Worm (Caenorhabditis elegans) whole organism, L3 larva: ENCODE data around the gene nhr-128.

Experiments used
- R02D3.7 ChIP-seq: fragments of 150-350 bp; optimal IDR thresholded peaks from 2 replicates; lab custom pipeline; 2014; ENCODE audit warnings: missing biosample characterization, missing genetic modification characterization
- ZK546.5 ChIP-seq: sonication (generic microtip); optimal IDR thresholded peaks from 2 replicates; lab custom pipeline; 2017; ENCODE audit warnings: missing biosample characterization, missing genetic modification characterization
- aly-2 ChIP-seq: fragments of 150-350 bp; optimal IDR thresholded peaks from 2 replicates; lab custom pipeline; 2014; ENCODE audit warnings: missing biosample characterization, missing genetic modification characterization
- ama-1 ChIP-seq: fragments of 150-350 bp; optimal IDR thresholded peaks from 2 replicates; lab custom pipeline; 2018
- ceh-28 ChIP-seq: fragments of 150-350 bp; optimal IDR thresholded peaks from 2 replicates; lab custom pipeline; 2014; ENCODE audit warnings: missing biosample characterization, missing genetic modification reagents, missing genetic modification characterization
- ceh-9 ChIP-seq: sonication (generic microtip); optimal IDR thresholded peaks from 2 replicates; lab custom pipeline; 2018; ENCODE audit warnings: missing biosample characterization, missing genetic modification characterization
- daf-12 ChIP-seq: fragments of 150-350 bp; optimal IDR thresholded peaks from 2 replicates; lab custom pipeline; 2014; ENCODE audit warnings: missing biosample characterization, missing genetic modification reagents, missing genetic modification characterization
- egl-27 ChIP-seq: sonication (generic microtip); optimal IDR thresholded peaks from 4 replicates; lab custom pipeline; 2017; ENCODE audit warnings: missing biosample characterization, missing genetic modification reagents, missing genetic modification characterization
- elt-1 ChIP-seq: fragments of 150-350 bp; optimal IDR thresholded peaks from 2 replicates; lab custom pipeline; 2014; ENCODE audit warnings: missing biosample characterization, missing genetic modification characterization
- elt-2 ChIP-seq: sonication (generic microtip); optimal IDR thresholded peaks from 2 replicates; lab custom pipeline; 2016; ENCODE audit warnings: missing genetic modification reagents, mild to moderate bottlenecking, missing genetic modification characterization, missing compliant biosample characterization
- elt-3 ChIP-seq, 3 experiments: fragments of 150-350 bp in 1 of 3; sonication (generic microtip) in 2 of 3; optimal IDR thresholded peaks; 2 replicates in 2 of 3; 4 replicates in 1 of 3; lab custom pipeline; 2014 to 2017; ENCODE audit warnings: missing biosample characterization in 3 of 3, missing genetic modification characterization in 3 of 3
- fkh-10 ChIP-seq: sonication (generic microtip); optimal IDR thresholded peaks from 2 replicates; lab custom pipeline; 2017; ENCODE audit warnings: missing biosample characterization, missing genetic modification reagents, missing genetic modification characterization
- hmg-11 ChIP-seq: sonication (generic microtip); optimal IDR thresholded peaks from 2 replicates; lab custom pipeline; 2016; ENCODE audit warnings: missing genetic modification characterization, missing compliant biosample characterization
- lin-39 ChIP-seq: fragments of 150-350 bp; optimal IDR thresholded peaks from 2 replicates; lab custom pipeline; 2018; ENCODE audit warnings: missing biosample characterization, missing genetic modification reagents, missing genetic modification characterization
- lsy-12 ChIP-seq: sonication (generic microtip); optimal IDR thresholded peaks from 2 replicates; lab custom pipeline; 2016; ENCODE audit warnings: mild to moderate bottlenecking, missing genetic modification characterization, missing compliant biosample characterization
- mdl-1 ChIP-seq: fragments of 150-350 bp; optimal IDR thresholded peaks from 2 replicates; lab custom pipeline; 2014; ENCODE audit warnings: missing biosample characterization, missing genetic modification characterization
- mml-1 ChIP-seq: fragments of 150-350 bp; sonication (generic microtip); optimal IDR thresholded peaks from 3 replicates; lab custom pipeline; 2014; ENCODE audit warnings: missing biosample characterization, missing genetic modification characterization
- nfya-1 ChIP-seq: sonication (generic microtip); optimal IDR thresholded peaks from 2 replicates; lab custom pipeline; 2017; ENCODE audit warnings: missing genetic modification characterization, mild to moderate bottlenecking, missing compliant biosample characterization, antibody characterized with exemption, moderate library complexity; ENCODE audit not compliant: insufficient read depth
- nhr-11 ChIP-seq: fragments of 150-350 bp; optimal IDR thresholded peaks from 2 replicates; lab custom pipeline; 2014; ENCODE audit warnings: missing biosample characterization, missing genetic modification characterization
- nhr-12 ChIP-seq: fragments of 150-350 bp; optimal IDR thresholded peaks from 2 replicates; lab custom pipeline; 2014; ENCODE audit warnings: missing biosample characterization, missing genetic modification characterization
- nhr-237 ChIP-seq: fragments of 150-350 bp; optimal IDR thresholded peaks from 2 replicates; lab custom pipeline; 2014; ENCODE audit warnings: missing biosample characterization, missing genetic modification characterization
- nhr-25 ChIP-seq: sonication (generic microtip); optimal IDR thresholded peaks from 2 replicates; lab custom pipeline; 2017; ENCODE audit warnings: missing biosample characterization, missing genetic modification characterization
- nhr-43 ChIP-seq: sonication (generic microtip); optimal IDR thresholded peaks from 2 replicates; lab custom pipeline; 2016; ENCODE audit warnings: mild to moderate bottlenecking, missing genetic modification characterization, missing compliant biosample characterization; ENCODE audit not compliant: poor library complexity, severe bottlenecking
- nhr-67 ChIP-seq: fragments of 150-350 bp; optimal IDR thresholded peaks from 2 replicates; lab custom pipeline; 2014; ENCODE audit warnings: missing biosample characterization, missing genetic modification characterization
- nhr-76 ChIP-seq: fragments of 150-350 bp; sonication (generic microtip); optimal IDR thresholded peaks from 5 replicates; lab custom pipeline; 2014; ENCODE audit warnings: missing biosample characterization, missing genetic modification characterization
- nhr-77 ChIP-seq: fragments of 150-350 bp; optimal IDR thresholded peaks from 2 replicates; lab custom pipeline; 2014; ENCODE audit warnings: missing biosample characterization, missing genetic modification characterization
- pha-4 ChIP-seq: fragments of 150-350 bp; optimal IDR thresholded peaks from 2 replicates; lab custom pipeline; 2014; ENCODE audit warnings: missing biosample characterization, missing genetic modification reagents, missing genetic modification characterization
- pqm-1 ChIP-seq: fragments of 150-350 bp; optimal IDR thresholded peaks from 2 replicates; lab custom pipeline; 2017; ENCODE audit warnings: missing biosample characterization, missing genetic modification characterization, inconsistent platforms
- sea-2 ChIP-seq: fragments of 150-350 bp; sonication (generic microtip); optimal IDR thresholded peaks from 4 replicates; lab custom pipeline; 2014; ENCODE audit warnings: missing biosample characterization, missing genetic modification reagents, missing genetic modification characterization
- snpc-4 ChIP-seq: fragments of 150-350 bp; optimal IDR thresholded peaks from 2 replicates; lab custom pipeline; 2014; ENCODE audit warnings: missing biosample characterization, missing genetic modification characterization
- tbx-2 ChIP-seq: sonication (generic microtip); optimal IDR thresholded peaks from 2 replicates; lab custom pipeline; 2016; ENCODE audit warnings: mild to moderate bottlenecking, missing genetic modification characterization, missing compliant biosample characterization
- zag-1 ChIP-seq: fragments of 150-350 bp; optimal IDR thresholded peaks from 2 replicates; lab custom pipeline; 2014; ENCODE audit warnings: missing biosample characterization, missing genetic modification characterization
- ztf-11 ChIP-seq: fragments of 150-350 bp; optimal IDR thresholded peaks from 2 replicates; lab custom pipeline; 2014; ENCODE audit warnings: missing biosample characterization, missing genetic modification characterization
- ztf-4 ChIP-seq: fragments of 150-350 bp; optimal IDR thresholded peaks from 2 replicates; lab custom pipeline; 2014; ENCODE audit warnings: missing biosample characterization, missing genetic modification characterization

The nhr-128 gene

DNA sequence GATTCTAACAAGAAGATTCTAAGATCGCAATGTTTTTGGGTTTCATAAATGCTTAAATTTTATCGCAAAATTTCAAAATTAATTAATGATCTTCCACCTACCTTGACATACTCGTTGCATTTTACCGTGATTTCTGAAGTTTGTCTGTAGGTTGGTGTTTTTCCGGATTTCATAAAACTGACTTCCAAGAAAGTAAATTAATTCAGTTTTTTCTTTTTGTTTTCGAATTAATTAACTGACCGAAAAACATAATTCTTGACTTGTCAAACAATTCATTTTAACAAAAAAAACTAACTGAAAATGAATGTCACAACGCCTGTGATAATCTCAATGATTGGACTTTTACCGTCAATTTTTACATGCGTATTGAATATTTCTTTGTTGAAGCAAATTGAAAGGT lies 40.1 kb upstream of the nhr-128 start, which contains the start of gene srbc-16:
Gene srbc-16 (plus strand): TSS at position 301 of the 400 bp plus-strand sequence.
- TF ChIP-seq nhr-25 (tag; lab: Kevin White, UChicago) (no peak), nhr-237 (tag; lab: Kevin White, UChicago) (no peak), tbx-2 (tag; lab: Kevin White, UChicago) (no peak), nhr-43 (no peak), elt-1 (tag; lab: Kevin White, UChicago) (no peak), mml-1 (no peak), ama-1 (lab: Kevin White, UChicago) (no peak), snpc-4 (tag; lab: Kevin White, UChicago) (no peak)

DNA sequence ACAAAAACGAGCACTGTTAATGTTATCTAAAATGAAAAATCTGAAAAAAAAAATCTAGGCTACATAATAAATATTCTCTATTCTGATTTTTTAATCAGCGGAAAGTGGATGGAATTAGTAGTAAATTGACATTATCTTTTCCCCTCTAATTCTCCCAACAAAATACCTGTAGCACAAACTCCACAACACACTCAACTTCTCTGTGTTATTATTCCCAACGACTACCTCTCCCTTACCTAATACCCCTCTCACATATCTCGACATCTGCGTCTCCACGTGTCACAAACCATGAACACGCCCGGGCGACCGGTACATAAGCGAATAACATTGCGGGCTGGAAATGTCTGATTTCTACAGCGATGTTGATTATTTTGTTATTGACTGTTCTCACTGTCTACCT lies 38.7 kb upstream of the nhr-128 start, which contains the start of gene cyp-33C2:
Gene cyp-33C2 (plus strand): TSS at position 327 of the 400 bp plus-strand sequence.
- TF ChIP-seq elt-3 (tag; optimal IDR thresholded peaks at IDR 0.05; lab: Kevin White, UChicago): no peak
- TF ChIP-seq aly-2: no peak
- TF ChIP-seq nfya-1 (tag; lab: Kevin White, UChicago): no peak
- no peak for TF ChIP-seq ztf-11 (tag; lab: Kevin White, UChicago)
- no peak for TF ChIP-seq ceh-28 (tag; lab: Kevin White, UChicago)
- TF ChIP-seq egl-27: no peak
- no peak for TF ChIP-seq tbx-2 (tag; lab: Kevin White, UChicago)
- no peak for TF ChIP-seq snpc-4 (tag; lab: Kevin White, UChicago)
- no peak for TF ChIP-seq nhr-43
- no peak for TF ChIP-seq zag-1 (tag; lab: Kevin White, UChicago)
- TF ChIP-seq nhr-67 (tag; lab: Kevin White, UChicago): no peak
- TF ChIP-seq nhr-237 (tag; lab: Kevin White, UChicago): no peak
- TF ChIP-seq mml-1: no peak
- TF ChIP-seq ztf-4: no peak
- TF ChIP-seq pha-4: no peak
- TF ChIP-seq daf-12 (tag; lab: Kevin White, UChicago): no peak
- TF ChIP-seq nhr-77 (tag; lab: Kevin White, UChicago): no peak
- TF ChIP-seq R02D3.7 (tag; lab: Kevin White, UChicago): no peak
- no peak for TF ChIP-seq ceh-9 (tag; lab: Kevin White, UChicago)
- TF ChIP-seq, all 47 proteins: peak for 0

DNA sequence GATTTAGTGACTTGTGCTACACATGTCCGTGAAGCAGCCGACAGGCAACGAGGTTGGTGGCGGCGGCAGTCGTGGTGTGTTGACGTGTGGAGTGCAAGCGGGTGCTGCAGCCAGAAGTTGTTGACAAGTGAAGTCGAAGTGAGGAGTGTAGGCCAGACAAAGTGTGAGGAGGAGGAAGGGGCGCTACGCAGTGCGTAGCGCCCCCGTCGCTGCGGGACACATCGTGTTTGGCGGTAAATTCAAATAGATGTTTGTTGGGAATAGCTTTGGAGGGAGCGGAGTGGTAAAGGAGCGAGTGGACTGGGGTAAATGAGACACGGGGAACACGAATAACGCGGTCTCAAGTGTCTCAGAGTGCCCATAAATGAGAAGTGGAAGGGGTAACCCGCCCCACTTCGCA lies 36.4 kb upstream of the nhr-128 start:
- TF ChIP-seq nhr-43 (no peak), ceh-9 (tag; lab: Kevin White, UChicago) (no peak), sea-2 (GFP tag; lab: Kevin White, UChicago) (no peak), elt-2 (tag; lab: Kevin White, UChicago) (no peak), nhr-77 (tag; lab: Kevin White, UChicago) (no peak), mdl-1 (tag; lab: Kevin White, UChicago) (no peak), fkh-10 (GFP tag; lab: Kevin White, UChicago) (no peak), hmg-11 (tag; lab: Kevin White, UChicago) (no peak), nhr-25 (tag; lab: Kevin White, UChicago) (no peak), egl-27 (no peak), nhr-11 (no peak), ZK546.5 (no peak)

DNA sequence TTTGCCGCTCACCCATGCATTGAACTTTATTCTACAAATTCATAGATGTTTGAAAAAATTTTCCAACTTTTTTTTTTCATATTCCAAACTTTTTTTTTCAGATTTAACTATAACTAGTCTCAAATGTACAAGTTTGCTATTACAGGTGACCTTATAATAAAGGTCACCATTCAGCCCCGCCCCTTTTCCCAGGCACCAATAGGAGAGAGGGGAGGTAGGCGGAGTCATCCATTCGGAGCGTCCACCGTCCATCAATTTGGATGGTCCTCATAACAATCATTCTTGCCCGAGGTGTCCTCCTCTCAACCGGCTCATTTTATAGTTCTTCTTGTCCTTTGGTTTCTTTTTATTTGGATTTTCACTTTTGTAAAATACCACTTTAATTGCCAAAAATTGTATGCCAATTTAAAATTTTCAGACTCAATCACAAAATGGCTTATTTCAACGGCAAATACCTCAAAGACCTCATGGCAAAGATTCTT lies 34.0 kb upstream of the nhr-128 start, which contains the start of gene Y5H2B.3:
Gene Y5H2B.3 (plus strand): TSS at position 432 of the 482 bp plus-strand sequence.
- no peak for TF ChIP-seq pqm-1 (tag; lab: Kevin White, UChicago)
- peak; percentile 68 for TF ChIP-seq nfya-1 (tag; lab: Kevin White, UChicago)

DNA sequence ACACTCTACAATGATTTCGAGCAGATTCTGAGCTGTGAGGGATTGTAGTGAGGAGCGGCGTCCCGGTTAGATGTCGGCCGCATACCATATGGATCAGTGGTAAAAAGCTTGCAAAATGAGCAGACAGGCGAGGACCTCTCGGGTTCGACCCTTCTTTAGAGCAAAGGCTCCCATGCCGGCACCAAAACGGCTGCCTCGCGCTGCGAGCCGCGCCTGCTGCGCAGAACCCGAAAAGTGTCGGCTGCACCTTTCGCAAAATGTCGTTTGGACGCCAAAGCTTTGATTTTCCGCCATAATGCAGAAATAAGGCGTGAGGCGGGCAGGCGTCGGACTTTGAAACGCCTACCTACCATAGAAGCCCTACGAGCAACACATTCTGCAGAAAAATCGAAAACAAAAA lies 31.5 kb upstream of the nhr-128 start:
- TF ChIP-seq nhr-77 (tag; lab: Kevin White, UChicago) (no peak), ztf-4 (no peak), ceh-9 (tag; lab: Kevin White, UChicago) (no peak), nhr-43 (no peak)

DNA sequence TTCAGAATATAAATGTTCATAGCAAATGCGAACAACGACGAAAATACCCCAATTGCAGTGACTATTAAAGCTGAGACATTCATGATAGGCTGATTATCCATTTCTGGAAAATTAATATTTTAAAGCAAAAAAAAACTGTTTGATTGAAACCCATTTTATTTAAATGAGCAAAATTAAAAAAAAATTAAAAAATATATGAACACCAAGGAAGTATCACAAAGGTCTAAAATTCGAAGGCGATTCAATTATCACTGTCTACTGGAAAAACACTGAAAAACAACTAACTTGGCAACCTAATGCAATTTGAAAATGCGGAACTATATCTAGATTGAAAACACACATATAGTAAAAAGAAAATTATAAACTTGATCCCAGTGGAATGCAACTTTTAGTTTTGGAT lies 30.7 kb upstream of the nhr-128 start, which contains the start of gene srbc-42:
Gene srbc-42 (minus strand): TSS at position 101 of the 400 bp plus-strand sequence.
- TF ChIP-seq ztf-11 (tag; lab: Kevin White, UChicago) (no peak), pha-4 (no peak), ama-1 (lab: Kevin White, UChicago) (no peak), ZK546.5 (no peak), lsy-12 (tag; lab: Kevin White, UChicago) (no peak), nhr-12 (no peak), elt-3 (tag; optimal IDR thresholded peaks at IDR 0.05; lab: Kevin White, UChicago) (no peak), nhr-76 (no peak), mdl-1 (tag; lab: Kevin White, UChicago) (no peak), lin-39 (tag; lab: Kevin White, UChicago) (no peak), nhr-237 (tag; lab: Kevin White, UChicago) (no peak)
- TF ChIP-seq, all 47 proteins: peak for 0
